Worm (Caenorhabditis elegans) whole organism, L3 larva: Measurements from ENCODE around the gene T28D6.6.
A peak's percentile ranks its signal among the peaks of the same experiment; 100 is the strongest.

Experiments used
- ZK546.5 ChIP-seq: sonication (generic microtip); optimal IDR thresholded peaks from 2 replicates; lab custom pipeline; 2017; ENCODE audit warnings: missing biosample characterization, missing genetic modification characterization
- ceh-28 ChIP-seq: fragments of 150-350 bp; optimal IDR thresholded peaks from 2 replicates; lab custom pipeline; 2014; ENCODE audit warnings: missing biosample characterization, missing genetic modification reagents, missing genetic modification characterization
- daf-12 ChIP-seq: fragments of 150-350 bp; optimal IDR thresholded peaks from 2 replicates; lab custom pipeline; 2014; ENCODE audit warnings: missing biosample characterization, missing genetic modification reagents, missing genetic modification characterization
- elt-1 ChIP-seq: fragments of 150-350 bp; optimal IDR thresholded peaks from 2 replicates; lab custom pipeline; 2014; ENCODE audit warnings: missing biosample characterization, missing genetic modification characterization
- fkh-2 ChIP-seq: fragments of 150-350 bp; optimal IDR thresholded peaks from 2 replicates; lab custom pipeline; 2014; ENCODE audit warnings: missing biosample characterization, missing genetic modification reagents, missing genetic modification characterization
- lin-39 ChIP-seq: fragments of 150-350 bp; optimal IDR thresholded peaks from 2 replicates; lab custom pipeline; 2018; ENCODE audit warnings: missing biosample characterization, missing genetic modification reagents, missing genetic modification characterization
- nhr-11 ChIP-seq: fragments of 150-350 bp; optimal IDR thresholded peaks from 2 replicates; lab custom pipeline; 2014; ENCODE audit warnings: missing biosample characterization, missing genetic modification characterization
- nhr-237 ChIP-seq: fragments of 150-350 bp; optimal IDR thresholded peaks from 2 replicates; lab custom pipeline; 2014; ENCODE audit warnings: missing biosample characterization, missing genetic modification characterization
- nhr-67 ChIP-seq: fragments of 150-350 bp; optimal IDR thresholded peaks from 2 replicates; lab custom pipeline; 2014; ENCODE audit warnings: missing biosample characterization, missing genetic modification characterization
- nhr-77 ChIP-seq: fragments of 150-350 bp; optimal IDR thresholded peaks from 2 replicates; lab custom pipeline; 2014; ENCODE audit warnings: missing biosample characterization, missing genetic modification characterization
- pha-4 ChIP-seq: fragments of 150-350 bp; optimal IDR thresholded peaks from 2 replicates; lab custom pipeline; 2014; ENCODE audit warnings: missing biosample characterization, missing genetic modification reagents, missing genetic modification characterization
- skn-1 ChIP-seq: fragments of 150-350 bp; optimal IDR thresholded peaks from 2 replicates; lab custom pipeline; 2014; ENCODE audit warnings: missing biosample characterization, missing genetic modification characterization
- tbx-2 ChIP-seq: sonication (generic microtip); optimal IDR thresholded peaks from 2 replicates; lab custom pipeline; 2016; ENCODE audit warnings: mild to moderate bottlenecking, missing genetic modification characterization, missing compliant biosample characterization
- zag-1 ChIP-seq: fragments of 150-350 bp; optimal IDR thresholded peaks from 2 replicates; lab custom pipeline; 2014; ENCODE audit warnings: missing biosample characterization, missing genetic modification characterization
- ztf-11 ChIP-seq: fragments of 150-350 bp; optimal IDR thresholded peaks from 2 replicates; lab custom pipeline; 2014; ENCODE audit warnings: missing biosample characterization, missing genetic modification characterization

T28D6.6 gene

DNA sequence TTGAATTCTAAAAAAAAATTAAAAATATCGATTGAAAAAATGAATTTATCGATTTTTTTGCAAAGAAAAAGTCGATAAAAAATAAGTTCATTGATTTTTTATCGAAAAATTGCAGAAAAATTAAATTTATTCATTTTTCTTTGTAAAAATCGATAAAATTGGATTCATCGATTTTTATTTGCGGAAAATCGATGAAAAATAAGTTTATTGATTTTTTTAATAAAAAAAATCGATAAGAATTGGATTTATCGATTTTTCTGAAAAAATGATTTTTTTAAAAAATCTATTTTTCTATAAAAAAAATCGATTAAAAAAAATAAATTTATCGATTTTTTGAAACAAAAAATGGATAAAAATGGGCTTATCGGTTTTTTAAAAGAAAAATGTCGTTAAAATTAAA, 63.0 kb downstream of the T28D6.6 start:
- TF ChIP-seq ceh-28 (peak; percentile 97), nhr-237 (tag; lab: Kevin White, UChicago) (no peak)

DNA sequence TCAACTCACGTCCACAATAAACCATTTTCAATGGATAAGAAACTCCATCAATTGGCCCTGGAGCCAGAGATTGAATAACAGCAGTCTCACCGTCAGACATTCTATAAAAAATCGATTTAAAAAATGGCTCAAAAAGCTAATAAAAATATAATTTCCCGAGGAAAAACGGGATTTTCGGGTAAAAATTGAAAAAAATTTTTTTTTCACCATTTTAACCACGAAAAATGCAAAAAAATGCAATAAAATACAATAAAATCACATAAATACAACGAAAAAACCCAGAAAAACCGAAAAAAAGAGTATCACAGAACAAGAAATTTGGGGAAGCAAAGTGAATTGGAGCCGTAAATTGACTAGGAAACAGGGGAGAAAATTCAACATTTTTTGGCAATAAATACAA, 64.1 kb downstream of the T28D6.6 start, which contains the start of gene Y47D3A.21:
Gene Y47D3A.21, minus strand, starts transcription at position 101 of the 400 bp plus-strand sequence.
- TF ChIP-seq fkh-2 (tag; lab: Kevin White, UChicago) (no peak), pha-4 (tag; lab: Kevin White, UChicago) (no peak), nhr-67 (tag; lab: Kevin White, UChicago) (no peak), nhr-11 (tag; lab: Kevin White, UChicago) (no peak), ZK546.5 (tag; lab: Kevin White, UChicago) (no peak), nhr-77 (no peak), ztf-11 (tag; lab: Kevin White, UChicago) (no peak), daf-12 (no peak), tbx-2 (tag; lab: Kevin White, UChicago) (no peak), zag-1 (no peak), lin-39 (tag; lab: Kevin White, UChicago) (no peak), elt-1 (tag; lab: Kevin White, UChicago) (no peak), skn-1 (tag; lab: Kevin White, UChicago) (no peak)
